Worm (Caenorhabditis elegans): ENCODE data around the gene mec-9.

DNA sequence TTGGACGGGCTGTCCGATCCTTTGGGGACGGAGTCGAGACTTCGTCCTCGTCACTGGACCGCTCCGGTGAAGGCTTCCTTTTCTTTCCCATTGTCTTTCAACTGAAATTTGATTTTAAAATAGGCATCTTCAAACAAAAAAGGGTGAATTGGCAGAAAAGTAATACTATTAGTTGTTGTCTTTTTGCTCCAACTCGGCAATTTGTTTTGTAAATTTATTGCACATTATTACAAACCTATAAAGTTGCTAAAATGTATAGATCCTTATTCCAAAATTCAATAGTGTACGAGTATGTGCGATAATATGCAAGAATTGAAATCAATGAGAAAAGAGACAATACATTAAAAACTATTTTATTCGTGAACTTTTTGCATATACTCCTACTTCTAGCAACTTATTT, 55.1 kb downstream of the mec-9 start, which contains the start of gene lsy-12:
- TF ChIP-seq hlh-26 (GFP tag; conservative IDR thresholded peaks at IDR 0.05) = no peak
- TF ChIP-seq ama-1 (optimal IDR thresholded peaks at IDR 0.05) = no peak
- TF ChIP-seq ama-1 (GFP tag; optimal IDR thresholded peaks at IDR 0.05) = no peak
- TF ChIP-seq lin-26 (GFP tag; IDR thresholded peaks at IDR 0.05) = no peak
- no peak for TF ChIP-seq F52B5.7 (tag; optimal IDR thresholded peaks at IDR 0.05)
- no peak for TF ChIP-seq sdz-38 (tag; optimal IDR thresholded peaks at IDR 0.05)
- TF ChIP-seq pha-4 (tag; optimal IDR thresholded peaks at IDR 0.05) = no peak
- TF ChIP-seq unc-130 (GFP tag; optimal IDR thresholded peaks at IDR 0.05) = no peak
- TF ChIP-seq attf-5 (GFP tag; optimal IDR thresholded peaks at IDR 0.05) = no peak
- TF ChIP-seq dpl-1 (GFP tag; optimal IDR thresholded peaks at IDR 0.05) = no peak

Measured in whole organism, young adult.